Worm (Caenorhabditis elegans) whole organism, L4/young adult: ENCODE measurements around the gene egl-38.

Source experiments
- W03F9.2 ChIP-seq: fragments of 150-350 bp; optimal IDR thresholded peaks from 2 replicates; lab custom pipeline; 2014; ENCODE audit warnings: missing biosample characterization, missing genetic modification characterization
- dao-5 ChIP-seq: sonication (generic microtip); optimal IDR thresholded peaks from 2 replicates; lab custom pipeline; 2016; ENCODE audit warnings: missing genotype, missing genetic modification characterization, moderate library complexity, missing compliant biosample characterization
- him-1 ChIP-seq: sonication (generic microtip); optimal IDR thresholded peaks from 2 replicates; lab custom pipeline; 2016; ENCODE audit warnings: missing genotype, missing genetic modification reagents, missing genetic modification characterization, missing compliant biosample characterization

egl-38 gene

ce11 chrIV:10063941-10064340 lies 46.4 kb downstream of the egl-38 start:
- TF ChIP-seq him-1 = no peak
- TF ChIP-seq W03F9.2 (tag; lab: Kevin White, UChicago) = no peak
- no peak for TF ChIP-seq dao-5 (tag; lab: Kevin White, UChicago)

ce11 chrIV:10062728-10063127 lies 47.6 kb downstream of the egl-38 start, which contains the start of gene ipla-7:
Gene ipla-7 (minus strand): TSS chrIV:10062849.
- TF ChIP-seq dao-5 (tag; lab: Kevin White, UChicago) (no peak), him-1 (no peak), W03F9.2 (tag; lab: Kevin White, UChicago) (no peak)

- TF ChIP-seq him-1 = no peak
- no peak for TF ChIP-seq W03F9.2 (tag; lab: Kevin White, UChicago)
- no peak for TF ChIP-seq dao-5 (tag; lab: Kevin White, UChicago)
Measured at ce11 chrIV:10060795-10061194, 49.5 kb downstream of the egl-38 start.

- TF ChIP-seq W03F9.2 (tag; lab: Kevin White, UChicago) = no peak
- no peak for TF ChIP-seq dao-5 (tag; lab: Kevin White, UChicago)
- TF ChIP-seq him-1 = no peak
Measured at ce11 chrIV:10059175-10059574, 51.1 kb downstream of the egl-38 start.
